Worm (Caenorhabditis elegans): ENCODE results near the gene cut-3.

The cut-3 gene

ce11 chrII:8483124-8483792 lies 36.6 kb upstream of the cut-3 start:
- TF ChIP-seq ceh-20 (GFP tag; IDR thresholded peaks at IDR 0.05) = no peak
- no peak for TF ChIP-seq cey-2 (tag; optimal IDR thresholded peaks at IDR 0.05; ENCODE audit: borderline replicate concordance, insufficient read depth)
- no peak for TF ChIP-seq ZK337.2 (GFP tag; IDR thresholded peaks at IDR 0.05)
- TF ChIP-seq ZK546.5 (tag; optimal IDR thresholded peaks at IDR 0.05) = no peak
- peak; percentile 42 for TF ChIP-seq pqm-1 (tag; optimal IDR thresholded peaks at IDR 0.05)
- no peak for TF ChIP-seq ztf-7 (tag; optimal IDR thresholded peaks at IDR 0.05)
- TF ChIP-seq fkh-10 (GFP tag; optimal IDR thresholded peaks at IDR 0.05) = no peak
- no peak for TF ChIP-seq mdt-29 (GFP tag; IDR thresholded peaks at IDR 0.05)
- peak; percentile 37 for TF ChIP-seq nhr-77 (tag; optimal IDR thresholded peaks at IDR 0.05)
- no peak for TF ChIP-seq nhr-41 (GFP tag; IDR thresholded peaks at IDR 0.05)
- TF ChIP-seq aly-2 (tag; optimal IDR thresholded peaks at IDR 0.05) = no peak
- TF ChIP-seq vab-7 (GFP tag; IDR thresholded peaks at IDR 0.05) = no peak
- peak; percentile 45 for TF ChIP-seq T20F7.1 (GFP tag; optimal IDR thresholded peaks at IDR 0.05)
- TF ChIP-seq tag-97 (GFP tag; IDR thresholded peaks at IDR 0.05) = no peak
- peak; percentile 14 for TF ChIP-seq mxl-3 (GFP tag; optimal IDR thresholded peaks at IDR 0.05)
- TF ChIP-seq arid-1 (GFP tag; conservative IDR thresholded peaks at IDR 0.05) = no peak
- TF ChIP-seq F44E2.7 (GFP tag; IDR thresholded peaks at IDR 0.05) = no peak
- TF ChIP-seq daf-12 (tag; optimal IDR thresholded peaks at IDR 0.05) = no peak
- TF ChIP-seq tra-1 (GFP tag; IDR thresholded peaks at IDR 0.05) = no peak
- no peak for TF ChIP-seq egl-43 (GFP tag; IDR thresholded peaks at IDR 0.05)
- TF ChIP-seq attf-4 (tag; optimal IDR thresholded peaks at IDR 0.05) = no peak
- no peak for TF ChIP-seq saeg-2 (GFP tag; IDR thresholded peaks at IDR 0.05)
- no peak for TF ChIP-seq daf-8 (GFP tag; IDR thresholded peaks at IDR 0.05)
- TF ChIP-seq lsy-2 (tag; optimal IDR thresholded peaks at IDR 0.05) = peak in 1 of 2 experiments; percentile 82
- no peak for TF ChIP-seq mxl-2 (GFP tag; conservative IDR thresholded peaks at IDR 0.05)
- no peak for TF ChIP-seq nhr-48 (tag; optimal IDR thresholded peaks at IDR 0.05)
- TF ChIP-seq hlh-11 (tag; optimal IDR thresholded peaks at IDR 0.05) = peak; percentile 47
- no peak for TF ChIP-seq nhr-111 (GFP tag; optimal IDR thresholded peaks at IDR 0.05)
- no peak for TF ChIP-seq fos-1 (tag; optimal IDR thresholded peaks at IDR 0.05)
- no peak for TF ChIP-seq zip-2 (tag; optimal IDR thresholded peaks at IDR 0.05)
- TF ChIP-seq daf-16 (GFP tag; optimal IDR thresholded peaks at IDR 0.05) = no peak
- peak; percentile 22 for TF ChIP-seq daf-16 (tag; optimal IDR thresholded peaks at IDR 0.05)
- TF ChIP-seq F26F4.8 (GFP tag; conservative IDR thresholded peaks at IDR 0.05) = no peak
- TF ChIP-seq skn-1 (tag; optimal IDR thresholded peaks at IDR 0.05) = no peak
- TF ChIP-seq ztf-11 (tag; optimal IDR thresholded peaks at IDR 0.05) = no peak
- peak; percentile 90 for TF ChIP-seq aha-1 (tag)
- TF ChIP-seq mes-2 (tag; optimal IDR thresholded peaks at IDR 0.05; ENCODE audit: poor library complexity, severe bottlenecking) = no peak
- no peak for TF ChIP-seq lin-13 (GFP tag; optimal IDR thresholded peaks at IDR 0.05)
- no peak for TF ChIP-seq Y48G9A.11 (GFP tag; IDR thresholded peaks at IDR 0.05)
- TF ChIP-seq unc-130 (GFP tag; optimal IDR thresholded peaks at IDR 0.05) = no peak
- no peak for TF ChIP-seq ctbp-1 (GFP tag; IDR thresholded peaks at IDR 0.05)
- 0 out of 2 replicates have a peak, but pooled peaks have one; percentile 34 for TF ChIP-seq snpc-1.2 (GFP tag; IDR thresholded peaks at IDR 0.05)
- TF ChIP-seq lir-3 (tag; optimal IDR thresholded peaks at IDR 0.05) = no peak
- no peak for TF ChIP-seq madf-9 (GFP tag; conservative IDR thresholded peaks at IDR 0.05)
- TF ChIP-seq nhr-11 (tag; optimal IDR thresholded peaks at IDR 0.05) = peak; percentile 40
- no peak for TF ChIP-seq zip-11 (GFP tag; IDR thresholded peaks at IDR 0.05)
- no peak for TF ChIP-seq Y105C5A.15 (GFP tag; IDR thresholded peaks at IDR 0.05)
- TF ChIP-seq T26A8.4 (GFP tag; IDR thresholded peaks at IDR 0.05) = no peak
- TF ChIP-seq nhr-76 (tag; optimal IDR thresholded peaks at IDR 0.05) = no peak
- no peak for TF ChIP-seq zfp-3 (GFP tag; conservative IDR thresholded peaks at IDR 0.05)
- TF ChIP-seq dpl-1 (GFP tag; optimal IDR thresholded peaks at IDR 0.05) = peak; percentile 23
- no peak for TF ChIP-seq egl-27 (tag; optimal IDR thresholded peaks at IDR 0.05)

All from whole organism, L4 larva.